Fruit fly (Drosophila melanogaster): ENCODE results near the gene mamo.
A peak's percentile ranks its signal among the peaks of the same experiment; 100 is the strongest.

mamo gene

dm6 chrX:13890903-13891449 lies 99.4 kb downstream of the mamo start (continued):
- TF ChIP-seq nom (GFP tag; optimal IDR thresholded peaks at IDR 0.05) = peak; percentile 13
- TF ChIP-seq sens-2 (GFP tag; IDR thresholded peaks at IDR 0.05) = no peak
- peak; percentile 44 for TF ChIP-seq CG13123 (GFP tag; optimal IDR thresholded peaks at IDR 0.05)
- TF ChIP-seq CG7839 (tag; optimal IDR thresholded peaks at IDR 0.05) = peak; percentile 96
- peak; percentile 91 for TF ChIP-seq fd96Cb (tag; optimal IDR thresholded peaks at IDR 0.05)
- peak; percentile 68 for TF ChIP-seq E2f2 (GFP tag; IDR thresholded peaks at IDR 0.05)
- TF ChIP-seq CG10366 (GFP tag; IDR thresholded peaks at IDR 0.05) = peak; percentile 85
- no peak for TF ChIP-seq pros (GFP tag; optimal IDR thresholded peaks at IDR 0.05)
- TF ChIP-seq CG12744 (GFP tag; optimal IDR thresholded peaks at IDR 0.05) = peak; percentile 46
- TF ChIP-seq CG31365 (tag; optimal IDR thresholded peaks at IDR 0.05) = no peak
- no peak for TF ChIP-seq nerfin-1 (tag; optimal IDR thresholded peaks at IDR 0.05)
- TF ChIP-seq Ssrp (tag; optimal IDR thresholded peaks at IDR 0.05) = peak; percentile 89
- peak; percentile 91 for TF ChIP-seq caup (GFP tag; optimal IDR thresholded peaks at IDR 0.05; ENCODE audit: severe bottlenecking)
- TF ChIP-seq YL-1 (GFP tag; optimal IDR thresholded peaks at IDR 0.05) = peak; percentile 9
- peak; percentile 59; the same call in 1 of the 2 replicates for TF ChIP-seq bowl (GFP tag; IDR thresholded peaks at IDR 0.05)
- TF ChIP-seq CG34376 (GFP tag; optimal IDR thresholded peaks at IDR 0.05) = peak; percentile 30
- TF ChIP-seq cas (GFP tag; IDR thresholded peaks at IDR 0.05) = peak; percentile 54; the same call in 1 of the 2 replicates
- peak; percentile 15; the same call in 1 of the 2 replicates for TF ChIP-seq CG16779 (GFP tag; IDR thresholded peaks at IDR 0.05)
- TF ChIP-seq CG8281 (tag; optimal IDR thresholded peaks at IDR 0.05) = peak; percentile 68
- peak; percentile 68; the same call in 1 of the 2 replicates for TF ChIP-seq Lim3 (GFP tag; IDR thresholded peaks at IDR 0.05)
- TF ChIP-seq ttk (GFP tag; IDR thresholded peaks at IDR 0.05) = peak; percentile 84
- TF ChIP-seq CG12391 (tag; optimal IDR thresholded peaks at IDR 0.05) = peak; percentile 88
- peak; percentile 78 for TF ChIP-seq CG18476 (GFP tag; optimal IDR thresholded peaks at IDR 0.05)
- peak; percentile 92 for TF ChIP-seq CG11504 (tag; optimal IDR thresholded peaks at IDR 0.05)
- TF ChIP-seq bbx (GFP tag; IDR thresholded peaks at IDR 0.05; ENCODE audit: partially characterized antibody) = no peak
- peak; percentile 94 for TF ChIP-seq CG3847 (GFP tag; IDR thresholded peaks at IDR 0.05)
- peak; percentile 86 for TF ChIP-seq CG12104 (GFP tag; optimal IDR thresholded peaks at IDR 0.05)
- no peak for TF ChIP-seq Lpt (GFP tag; optimal IDR thresholded peaks at IDR 0.05)
- no peak for TF ChIP-seq tna (GFP tag; IDR thresholded peaks at IDR 0.05; ENCODE audit: partially characterized antibody)
- TF ChIP-seq zen2 (GFP tag; IDR thresholded peaks at IDR 0.05; ENCODE audit: partially characterized antibody) = no peak
- peak; percentile 28; the same call in 1 of the 2 replicates for TF ChIP-seq Dip2 (GFP tag; IDR thresholded peaks at IDR 0.05)
- no peak for TF ChIP-seq Sry-δ (GFP tag; optimal IDR thresholded peaks at IDR 0.05)
- TF ChIP-seq Sox102F (GFP tag; optimal IDR thresholded peaks at IDR 0.05) = peak; percentile 90
- peak; percentile 79 for TF ChIP-seq Vsx1 (GFP tag; optimal IDR thresholded peaks at IDR 0.05)
- TF ChIP-seq ara (GFP tag; IDR thresholded peaks at IDR 0.05) = peak; percentile 83
- peak; percentile 90 for TF ChIP-seq seq (GFP tag; IDR thresholded peaks at IDR 0.05)
- peak; percentile 61; the same call in 1 of the 2 replicates for TF ChIP-seq CG1024 (GFP tag; IDR thresholded peaks at IDR 0.05)
- TF ChIP-seq CG4854 (GFP tag; optimal IDR thresholded peaks at IDR 0.05) = peak; percentile 67
- peak; percentile 75 for TF ChIP-seq Spps (tag; optimal IDR thresholded peaks at IDR 0.05)
- TF ChIP-seq Dll (GFP tag; IDR thresholded peaks at IDR 0.05; ENCODE audit: partially characterized antibody) = no peak
- no peak for TF ChIP-seq dm (GFP tag; optimal IDR thresholded peaks at IDR 0.05)
- TF ChIP-seq Lhr (GFP tag; optimal IDR thresholded peaks at IDR 0.05) = peak; percentile 38
- TF ChIP-seq CG12155 (GFP tag; optimal IDR thresholded peaks at IDR 0.05) = peak; percentile 80
- no peak for TF ChIP-seq inv (GFP tag; IDR thresholded peaks at IDR 0.05; ENCODE audit: partially characterized antibody)
- no peak for TF ChIP-seq knrl (GFP tag; IDR thresholded peaks at IDR 0.05; ENCODE audit: partially characterized antibody)
- peak in 2 of 3 experiments; percentile 34 to 79 for TF ChIP-seq lola (GFP tag; optimal IDR thresholded peaks at IDR 0.05)
- peak; percentile 64 for TF ChIP-seq CG6254 (GFP tag; optimal IDR thresholded peaks at IDR 0.05)
- no peak for TF ChIP-seq CG16813 (GFP tag; IDR thresholded peaks at IDR 0.05; ENCODE audit: partially characterized antibody)

All from whole organism, embryonic.